Worm (Caenorhabditis elegans) whole organism, L1 larva: ENCODE data around the gene ZK1321.1.

ENCODE experiments used
- F16B12.6 ChIP-seq: fragments of 150-350 bp; optimal IDR thresholded peaks from 2 replicates; lab custom pipeline; 2014; ENCODE audit warnings: missing biosample characterization, missing genetic modification characterization
- blmp-1 ChIP-seq: fragments of 150-350 bp; optimal IDR thresholded peaks from 2 replicates; lab custom pipeline; 2014; ENCODE audit warnings: missing biosample characterization, missing genetic modification characterization
- ceh-8 ChIP-seq: fragments of 200-800 bp; sonication (Bioruptor generic); optimal IDR thresholded peaks from 2 replicates; lab custom pipeline; 2018; ENCODE audit warnings: mild to moderate bottlenecking, missing genetic modification characterization, moderate library complexity, missing compliant biosample characterization
- ceh-82 ChIP-seq, 3 experiments: fragments of 150-350 bp in 1 of 3; sonication (generic microtip) in 2 of 3; optimal IDR thresholded peaks; 2 replicates each; lab custom pipeline; 2014 to 2017; ENCODE audit warnings: missing biosample characterization in 3 of 3, missing genetic modification characterization in 3 of 3
- ceh-88 ChIP-seq: fragments of 200-800 bp; sonication (Bioruptor generic); IDR thresholded peaks from 2 replicates; pipeline ENCODE4 v1.3.6; 2022; ENCODE audit warnings: missing genetic modification characterization, missing compliant biosample characterization
- dsc-1 ChIP-seq: sonication (generic microtip); optimal IDR thresholded peaks from 2 replicates; lab custom pipeline; 2016; ENCODE audit warnings: mild to moderate bottlenecking, missing genetic modification characterization, missing compliant biosample characterization
- efl-1 ChIP-seq, 4 experiments: fragments of 150-350 bp; optimal IDR thresholded peaks in 3 of 4; peaks in 1 of 4; 1 replicate in 1 of 4; 2 replicates in 3 of 4; lab custom pipeline; 2014; ENCODE audit warnings: missing biosample characterization in 2 of 4, missing genetic modification characterization in 2 of 4, missing genetic modification reagents in 2 of 4
- egl-13 ChIP-seq: sonication (generic microtip); optimal IDR thresholded peaks from 2 replicates; lab custom pipeline; 2016; ENCODE audit warnings: missing genotype, missing genetic modification reagents, missing genetic modification characterization, missing compliant biosample characterization
- elt-2 ChIP-seq: sonication (generic microtip); optimal IDR thresholded peaks from 2 replicates; lab custom pipeline; 2016; ENCODE audit warnings: missing genetic modification characterization, mild to moderate bottlenecking, inconsistent platforms, missing compliant biosample characterization, missing genetic modification reagents
- elt-3 ChIP-seq, 6 experiments: fragments of 150-350 bp in 1 of 6; sonication (generic microtip); optimal IDR thresholded peaks; 2 replicates each; lab custom pipeline; 2017 to 2018; ENCODE audit warnings: missing biosample characterization in 6 of 6, missing genetic modification characterization in 6 of 6, inconsistent platforms in 1 of 6
- fkh-10 ChIP-seq: sonication (generic microtip); optimal IDR thresholded peaks from 2 replicates; lab custom pipeline; 2017; ENCODE audit warnings: missing biosample characterization, missing genetic modification reagents, missing genetic modification characterization
- fkh-8 ChIP-seq: sonication (generic microtip); optimal IDR thresholded peaks from 2 replicates; lab custom pipeline; 2016; ENCODE audit warnings: mild to moderate bottlenecking, missing genetic modification characterization, missing compliant biosample characterization
- grh-1 ChIP-seq: fragments of 200-800 bp; sonication (Bioruptor generic); IDR thresholded peaks from 2 replicates; pipeline ENCODE4 v1.3.6; 2022; ENCODE audit warnings: missing genetic modification reagents, missing genetic modification characterization, missing compliant biosample characterization
- hpl-2 ChIP-seq: fragments of 150-350 bp; optimal IDR thresholded peaks from 2 replicates; lab custom pipeline; 2014; ENCODE audit warnings: missing biosample characterization, missing genetic modification reagents, missing genetic modification characterization
- jun-1 ChIP-seq: fragments of 150-350 bp; optimal IDR thresholded peaks from 2 replicates; lab custom pipeline; 2014; ENCODE audit warnings: missing biosample characterization, missing genetic modification reagents, missing genetic modification characterization
- lin-14 ChIP-seq: fragments of 200-800 bp; sonication (Bioruptor generic); optimal IDR thresholded peaks from 2 replicates; lab custom pipeline; 2018; ENCODE audit warnings: mild to moderate bottlenecking, missing genetic modification characterization, moderate library complexity, missing compliant biosample characterization
- lin-39 ChIP-seq: fragments of 150-350 bp; optimal IDR thresholded peaks from 2 replicates; lab custom pipeline; 2014; ENCODE audit warnings: missing biosample characterization, missing genetic modification reagents, missing genetic modification characterization
- lir-3 ChIP-seq: sonication (generic microtip); optimal IDR thresholded peaks from 2 replicates; lab custom pipeline; 2016; ENCODE audit warnings: mild to moderate bottlenecking, missing genetic modification characterization, moderate library complexity, missing compliant biosample characterization; ENCODE audit not compliant: poor library complexity
- lsy-2 ChIP-seq, 2 experiments: fragments of 150-350 bp; optimal IDR thresholded peaks; 2 replicates each; lab custom pipeline; 2014; ENCODE audit warnings: missing biosample characterization in 2 of 2, missing genetic modification characterization in 2 of 2
- mdl-1 ChIP-seq, 2 experiments: fragments of 150-350 bp; optimal IDR thresholded peaks; 2 replicates each; lab custom pipeline; 2014 to 2017; ENCODE audit warnings: missing biosample characterization in 2 of 2, missing genetic modification characterization in 2 of 2, inconsistent platforms in 1 of 2
- nhr-11 ChIP-seq: fragments of 150-350 bp; optimal IDR thresholded peaks from 2 replicates; lab custom pipeline; 2014; ENCODE audit warnings: missing biosample characterization, missing genetic modification characterization
- nhr-19 ChIP-seq: fragments of 200-800 bp; sonication (Bioruptor generic); conservative IDR thresholded peaks from 2 replicates; pipeline ENCODE4 v1.3.6; 2022; ENCODE audit warnings: missing genetic modification characterization, missing compliant biosample characterization
- nhr-20 ChIP-seq: sonication (generic microtip); optimal IDR thresholded peaks from 2 replicates; lab custom pipeline; 2016; ENCODE audit warnings: mild to moderate bottlenecking, missing genetic modification characterization, missing compliant biosample characterization
- nhr-47 ChIP-seq: sonication (generic microtip); optimal IDR thresholded peaks from 2 replicates; lab custom pipeline; 2016; ENCODE audit warnings: mild to moderate bottlenecking, missing genetic modification characterization, moderate library complexity, missing compliant biosample characterization
- nhr-71 ChIP-seq: sonication (generic microtip); optimal IDR thresholded peaks from 2 replicates; lab custom pipeline; 2016; ENCODE audit warnings: mild to moderate bottlenecking, missing genetic modification characterization, moderate library complexity, missing compliant biosample characterization
- nhr-84 ChIP-seq: sonication (generic microtip); optimal IDR thresholded peaks from 2 replicates; lab custom pipeline; 2017; ENCODE audit warnings: missing biosample characterization, missing genetic modification characterization
- nhr-85 ChIP-seq: sonication (generic microtip); peaks from one replicate; lab custom pipeline; 2016; ENCODE audit warnings: missing genetic modification characterization, inconsistent platforms, missing compliant biosample characterization
- nhr-90 ChIP-seq: sonication (generic microtip); optimal IDR thresholded peaks from 2 replicates; lab custom pipeline; 2016; ENCODE audit warnings: mild to moderate bottlenecking, missing genetic modification characterization, missing compliant biosample characterization; ENCODE audit not compliant: poor library complexity
- pag-3 ChIP-seq: sonication (generic microtip); optimal IDR thresholded peaks from 2 replicates; lab custom pipeline; 2017; ENCODE audit warnings: missing genetic modification characterization, mild to moderate bottlenecking, missing compliant biosample characterization, antibody characterized with exemption, borderline replicate concordance; ENCODE audit not compliant: insufficient read depth
- rnt-1 ChIP-seq: sonication (generic microtip); optimal IDR thresholded peaks from 2 replicates; lab custom pipeline; 2016; ENCODE audit warnings: mild to moderate bottlenecking, missing genetic modification characterization, moderate library complexity, missing compliant biosample characterization
- skn-1 ChIP-seq: fragments of 150-350 bp; optimal IDR thresholded peaks from 2 replicates; lab custom pipeline; 2014; ENCODE audit warnings: missing biosample characterization, missing genetic modification characterization
- snu-23 ChIP-seq: sonication (generic microtip); optimal IDR thresholded peaks from 2 replicates; lab custom pipeline; 2016; ENCODE audit warnings: missing genetic modification characterization, missing compliant biosample characterization
- sup-37 ChIP-seq: fragments of 200-800 bp; sonication (Bioruptor generic); optimal IDR thresholded peaks from 2 replicates; lab custom pipeline; 2018; ENCODE audit warnings: mild to moderate bottlenecking, missing genetic modification characterization, missing compliant biosample characterization
- swsn-7 ChIP-seq: sonication (generic microtip); optimal IDR thresholded peaks from 2 replicates; lab custom pipeline; 2016; ENCODE audit warnings: missing genetic modification characterization, missing compliant biosample characterization
- unc-86 ChIP-seq: sonication (generic microtip); optimal IDR thresholded peaks from 2 replicates; lab custom pipeline; 2016; ENCODE audit warnings: missing genetic modification characterization, missing compliant biosample characterization
- vab-15 ChIP-seq: sonication (generic microtip); optimal IDR thresholded peaks from 2 replicates; lab custom pipeline; 2017; ENCODE audit warnings: missing genotype, mild to moderate bottlenecking, missing genetic modification characterization, missing compliant biosample characterization
- xbp-1 ChIP-seq: sonication (generic microtip); optimal IDR thresholded peaks from 2 replicates; lab custom pipeline; 2016; ENCODE audit warnings: missing genetic modification characterization, missing compliant biosample characterization
- ztf-11 ChIP-seq, 2 experiments: sonication (generic microtip); optimal IDR thresholded peaks; 2 replicates each; lab custom pipeline; 2016 to 2017; ENCODE audit warnings: missing genetic modification characterization in 2 of 2, missing biosample characterization in 1 of 2, missing compliant biosample characterization in 1 of 2
- ztf-4 ChIP-seq: fragments of 150-350 bp; optimal IDR thresholded peaks from 2 replicates; lab custom pipeline; 2014; ENCODE audit warnings: missing biosample characterization, missing genetic modification characterization

Gene ZK1321.1

ce11 chrII:9755425-9755824 is 1.6 kb downstream of the ZK1321.1 start:
- TF ChIP-seq unc-86 (tag; lab: Kevin White, UChicago) (peak; percentile 64), egl-13 (peak; percentile 19), dsc-1 (tag; lab: Kevin White, UChicago) (peak; percentile 92), grh-1 (GFP tag; lab: Robert Waterston, UW) (no peak), vab-15 (tag; lab: Kevin White, UChicago) (no peak), nhr-71 (tag; lab: Kevin White, UChicago) (peak; percentile 35), ceh-88 (GFP tag; lab: Robert Waterston, UW) (no peak), lin-14 (GFP tag; lab: Kevin White, UChicago) (peak; percentile 41), fkh-10 (GFP tag; lab: Kevin White, UChicago) (no peak), lir-3 (tag; lab: Kevin White, UChicago) (no peak), nhr-90 (tag; lab: Kevin White, UChicago) (no peak), nhr-47 (tag; lab: Kevin White, UChicago) (peak; percentile 11)

DNA sequence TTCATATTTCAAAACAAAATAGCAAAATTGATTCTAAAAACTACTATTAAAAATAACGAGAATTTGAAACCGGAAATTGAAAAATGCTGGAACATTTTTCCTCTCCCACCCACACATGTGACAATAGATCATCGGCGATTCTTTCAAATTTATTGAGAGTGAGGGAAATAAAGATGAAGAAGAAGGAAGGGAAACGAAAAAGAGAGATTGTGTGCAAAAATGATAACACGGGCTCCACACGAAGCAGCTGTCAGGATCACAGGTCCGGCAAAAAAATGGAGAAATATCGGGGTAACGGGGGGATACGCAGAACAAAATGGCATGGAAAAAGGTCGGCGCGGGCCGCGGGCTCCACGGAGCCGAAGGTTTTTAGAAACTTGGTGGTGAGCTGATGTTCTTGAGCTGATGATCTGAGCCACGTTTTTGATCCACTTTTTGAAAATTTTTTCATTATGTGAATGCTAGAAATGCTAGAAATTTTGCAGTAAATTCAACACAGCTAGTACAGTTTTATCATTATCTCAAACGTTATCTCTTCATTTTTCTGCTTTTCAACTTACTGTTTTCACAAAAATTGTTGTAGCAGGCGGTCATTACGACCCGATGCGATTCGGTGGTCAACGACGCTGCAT is 3.9 kb downstream of the ZK1321.1 start, which contains the start of gene shk-1:
TSS of gene shk-1 (plus strand) at position 582 of the 632 bp plus-strand sequence.
- TF ChIP-seq efl-1 (optimal IDR thresholded peaks at IDR 0.05; lab: Kevin White, UChicago) = no peak
- peak in 1 of 2 experiments; percentile 14 for TF ChIP-seq efl-1 (GFP tag; optimal IDR thresholded peaks at IDR 0.05 in 1 of 2; lab: Kevin White, UChicago)
- peak; percentile 71 for TF ChIP-seq nhr-71 (tag; lab: Kevin White, UChicago)
- no peak for TF ChIP-seq lin-39 (tag; lab: Kevin White, UChicago)
- TF ChIP-seq mdl-1 (tag; optimal IDR thresholded peaks at IDR 0.05; lab: Kevin White, UChicago) = no peak
- TF ChIP-seq lsy-2 (tag; optimal IDR thresholded peaks at IDR 0.05; lab: Kevin White, UChicago) = peak in 1 of 2 experiments; percentile 47
- TF ChIP-seq hpl-2 = no peak
- no peak for TF ChIP-seq blmp-1 (tag; lab: Kevin White, UChicago)
- no peak for TF ChIP-seq nhr-47 (tag; lab: Kevin White, UChicago)
- peak; percentile 17; the same call in 1 of the 2 replicates for TF ChIP-seq nhr-19 (GFP tag; lab: Robert Waterston, UW)
- TF ChIP-seq pag-3 (tag; lab: Kevin White, UChicago) = peak; percentile 72
- TF ChIP-seq nhr-20 (tag; lab: Kevin White, UChicago) = peak; percentile 21
- TF ChIP-seq swsn-7 (tag; lab: Kevin White, UChicago) = peak; percentile 16
- no peak for TF ChIP-seq sup-37 (GFP tag; lab: Kevin White, UChicago)
- no peak for TF ChIP-seq ztf-4 (tag; lab: Kevin White, UChicago)
- no peak for TF ChIP-seq skn-1 (tag; lab: Kevin White, UChicago)
- TF ChIP-seq fkh-8 (tag; lab: Kevin White, UChicago) = no peak
- peak; percentile 27 for TF ChIP-seq snu-23 (GFP tag; lab: Kevin White, UChicago)
- no peak for TF ChIP-seq xbp-1 (tag; lab: Kevin White, UChicago)
- no peak for TF ChIP-seq ceh-82 (tag; optimal IDR thresholded peaks at IDR 0.05; lab: Kevin White, UChicago)
- TF ChIP-seq ceh-8 (GFP tag; lab: Kevin White, UChicago) = no peak
- TF ChIP-seq nhr-85 = no peak
- TF ChIP-seq jun-1 (tag; lab: Kevin White, UChicago) = no peak
- peak; percentile 77 for TF ChIP-seq rnt-1 (tag; lab: Kevin White, UChicago)
- no peak for TF ChIP-seq elt-3 (tag; optimal IDR thresholded peaks at IDR 0.05; lab: Kevin White, UChicago)
- TF ChIP-seq grh-1 (GFP tag; lab: Robert Waterston, UW) = no peak
- no peak for TF ChIP-seq elt-2 (tag; lab: Kevin White, UChicago)
- peak; percentile 14 for TF ChIP-seq nhr-11 (tag; lab: Kevin White, UChicago)
- no peak for TF ChIP-seq F16B12.6 (tag; lab: Kevin White, UChicago)
- peak; percentile 88 for TF ChIP-seq lin-14 (GFP tag; lab: Kevin White, UChicago)
- TF ChIP-seq nhr-84 (tag; lab: Kevin White, UChicago) = no peak
- TF ChIP-seq ztf-11 (tag; optimal IDR thresholded peaks at IDR 0.05; lab: Kevin White, UChicago) = no peak
- TF ChIP-seq, all 84 proteins: peak for 11
